Fruit fly (Drosophila melanogaster) whole organism: Measurements from ENCODE around the gene CG14795.

Experiments used
- CG8478 ChIP-seq: fragments of >200 bp; optimal IDR thresholded peaks from 2 replicates; lab custom pipeline; 2018; ENCODE audit warnings: inconsistent platforms
- Dll ChIP-seq: fragments of >200 bp; optimal IDR thresholded peaks from 2 replicates; lab custom pipeline; 2017
- EcR ChIP-seq, 2 experiments: fragments of >200 bp; optimal IDR thresholded peaks; 2 replicates each; lab custom pipeline; 2017; ENCODE audit warnings: missing biosample characterization in 2 of 2, missing genetic modification characterization in 2 of 2, missing genetic modification reagents in 2 of 2
- pan ChIP-seq: fragments of >200 bp; optimal IDR thresholded peaks from 2 replicates; lab custom pipeline; 2017
- psq ChIP-seq: fragments of >200 bp; optimal IDR thresholded peaks from 2 replicates; lab custom pipeline; 2017
- usp ChIP-seq: fragments of >200 bp; optimal IDR thresholded peaks from 2 replicates; lab custom pipeline; 2017; ENCODE audit warnings: missing biosample characterization, missing genetic modification characterization, mixed read lengths

Gene CG14795

dm6 chrX:1512753-1513226 is at the start of gene CG14795:
Gene CG14795, minus strand, starts transcription at chrX:1512803.
- TF ChIP-seq usp (GFP tag; lab: Kevin White, UChicago) (no peak), psq (lab: Kevin White, UChicago) (no peak), CG8478 (lab: Kevin White, UChicago) (no peak)

- no peak for TF ChIP-seq usp (GFP tag; lab: Kevin White, UChicago)
- no peak for TF ChIP-seq EcR (GFP tag; optimal IDR thresholded peaks at IDR 0.05; lab: Kevin White, UChicago)
- TF ChIP-seq psq (lab: Kevin White, UChicago), result no peak
- TF ChIP-seq pan (lab: Kevin White, UChicago), result no peak
- TF ChIP-seq CG8478 (lab: Kevin White, UChicago), result no peak
These were observed 49.6 kb upstream of the CG14795 start for dm6 chrX:1562079-1562727.

dm6 chrX:1560042-1561019 is 47.7 kb upstream of the CG14795 start:
- TF ChIP-seq EcR (GFP tag; optimal IDR thresholded peaks at IDR 0.05; lab: Kevin White, UChicago), result no peak
- no peak for TF ChIP-seq usp (GFP tag; lab: Kevin White, UChicago)
- no peak for TF ChIP-seq Dll (lab: Kevin White, UChicago)
- TF ChIP-seq pan (lab: Kevin White, UChicago), result no peak
- TF ChIP-seq psq (lab: Kevin White, UChicago), result no peak

dm6 chrX:1538638-1539037 is 26.0 kb upstream of the CG14795 start:
- TF ChIP-seq Dll (lab: Kevin White, UChicago), result no peak
- TF ChIP-seq usp (GFP tag; lab: Kevin White, UChicago), result no peak
- TF ChIP-seq EcR (GFP tag; optimal IDR thresholded peaks at IDR 0.05; lab: Kevin White, UChicago), result no peak
- no peak for TF ChIP-seq pan (lab: Kevin White, UChicago)
- no peak for TF ChIP-seq psq (lab: Kevin White, UChicago)
- no peak for TF ChIP-seq CG8478 (lab: Kevin White, UChicago)

- TF ChIP-seq usp (GFP tag; lab: Kevin White, UChicago) (no peak), Dll (lab: Kevin White, UChicago) (no peak), pan (lab: Kevin White, UChicago) (no peak), EcR (GFP tag; optimal IDR thresholded peaks at IDR 0.05; lab: Kevin White, UChicago) (no peak), psq (lab: Kevin White, UChicago) (no peak), CG8478 (lab: Kevin White, UChicago) (no peak)
These were observed 22.8 kb upstream of the CG14795 start for dm6 chrX:1535234-1535925.

- TF ChIP-seq pan (lab: Kevin White, UChicago) (no peak), usp (GFP tag; lab: Kevin White, UChicago) (no peak), EcR (GFP tag; optimal IDR thresholded peaks at IDR 0.05; lab: Kevin White, UChicago) (no peak), Dll (lab: Kevin White, UChicago) (no peak), psq (lab: Kevin White, UChicago) (no peak), CG8478 (lab: Kevin White, UChicago) (no peak)
These were observed 5.0 kb upstream of the CG14795 start for dm6 chrX:1517618-1518017.

- TF ChIP-seq Dll (lab: Kevin White, UChicago) (no peak), psq (lab: Kevin White, UChicago) (no peak), EcR (GFP tag; optimal IDR thresholded peaks at IDR 0.05; lab: Kevin White, UChicago) (no peak), usp (GFP tag; lab: Kevin White, UChicago) (no peak), pan (lab: Kevin White, UChicago) (no peak), CG8478 (lab: Kevin White, UChicago) (no peak)
These were observed 1.3 kb upstream of the CG14795 start for dm6 chrX:1513865-1514264.

- no peak for TF ChIP-seq CG8478 (lab: Kevin White, UChicago)
- TF ChIP-seq pan (lab: Kevin White, UChicago), result no peak
These were observed 4.3 kb downstream of the CG14795 start for dm6 chrX:1508241-1508823.

- TF ChIP-seq CG8478 (lab: Kevin White, UChicago), result no peak
- TF ChIP-seq psq (lab: Kevin White, UChicago), result no peak
- no peak for TF ChIP-seq EcR (GFP tag; optimal IDR thresholded peaks at IDR 0.05; lab: Kevin White, UChicago)
- no peak for TF ChIP-seq pan (lab: Kevin White, UChicago)
- TF ChIP-seq usp (GFP tag; lab: Kevin White, UChicago), result no peak
- no peak for TF ChIP-seq Dll (lab: Kevin White, UChicago)
These were observed 4.9 kb downstream of the CG14795 start, which contains the start of gene Nmdar2 for dm6 chrX:1507751-1508150. Gene Nmdar2, minus strand, starts transcription at chrX:1507809.

dm6 chrX:1482840-1483518 is 29.6 kb downstream of the CG14795 start, which contains the start of the genes sta and inc:
Gene sta, minus strand, starts transcription at chrX:1483413.
Gene inc, plus strand, starts transcription at chrX:1483479.
- TF ChIP-seq CG8478 (lab: Kevin White, UChicago) (no peak), usp (GFP tag; lab: Kevin White, UChicago) (no peak), pan (lab: Kevin White, UChicago) (no peak), Dll (lab: Kevin White, UChicago) (no peak), EcR (GFP tag; optimal IDR thresholded peaks at IDR 0.05; lab: Kevin White, UChicago) (no peak), psq (lab: Kevin White, UChicago) (no peak)
